Fruit fly (Drosophila melanogaster) whole organism, embryonic: ENCODE measurements around the gene Mer.
A peak's percentile ranks its signal among the peaks of the same experiment; 100 is the strongest.

Experiments
- Awh ChIP-seq: fragments of 200-800 bp; sonication (Bioruptor generic); IDR thresholded peaks from 2 replicates; pipeline ENCODE4, ENCODE4 v1.3.6; 2022; ENCODE audit warnings: missing biosample characterization, missing genetic modification characterization
- Blimp-1 ChIP-seq: fragments of 200-800 bp; sonication (Bioruptor generic); optimal IDR thresholded peaks from 3 replicates; lab custom pipeline; 2018; ENCODE audit warnings: missing biosample characterization, missing genetic modification characterization, mild to moderate bottlenecking, moderate library complexity, missing genetic modification reagents
- BtbVII ChIP-seq: fragments of 200-800 bp; sonication (Bioruptor generic); optimal IDR thresholded peaks from 3 replicates; lab custom pipeline; 2017; ENCODE audit warnings: missing biosample characterization, mild to moderate bottlenecking, missing genetic modification characterization
- CG10274 ChIP-seq: fragments of 200-800 bp; sonication (Bioruptor generic); optimal IDR thresholded peaks from 3 replicates; lab custom pipeline; 2017; ENCODE audit warnings: missing biosample characterization, mild to moderate bottlenecking, missing genetic modification characterization
- CG10366 ChIP-seq: fragments of 200-800 bp; sonication (Bioruptor generic); IDR thresholded peaks from 2 replicates; pipeline ENCODE4 v1.3.6; 2022; ENCODE audit warnings: missing biosample characterization, missing genetic modification characterization
- CG10543 ChIP-seq: fragments of 200-800 bp; sonication (Bioruptor generic); optimal IDR thresholded peaks from 3 replicates; lab custom pipeline; 2017; ENCODE audit warnings: missing biosample characterization, mild to moderate bottlenecking, missing genetic modification characterization, moderate library complexity
- CG12104 ChIP-seq: fragments of 200-800 bp; sonication (Bioruptor generic); optimal IDR thresholded peaks from 3 replicates; lab custom pipeline; 2016; ENCODE audit warnings: missing biosample characterization, missing genetic modification characterization
- CG17359 ChIP-seq: fragments of 200-800 bp; sonication (Bioruptor generic); optimal IDR thresholded peaks from 3 replicates; lab custom pipeline; 2018; ENCODE audit warnings: missing biosample characterization, mild to moderate bottlenecking, missing genetic modification characterization, moderate library complexity
- CG17361 ChIP-seq: fragments of 200-800 bp; sonication (Bioruptor generic); IDR thresholded peaks from 3 replicates; pipeline ENCODE4 v1.3.6; 2022; ENCODE audit warnings: missing biosample characterization, missing genetic modification characterization
- CG17829 ChIP-seq: fragments of 200-800 bp; optimal IDR thresholded peaks from 2 replicates; lab custom pipeline; 2019; ENCODE audit warnings: missing biosample characterization, mild to moderate bottlenecking, missing genetic modification characterization, moderate library complexity
- CG18011 ChIP-seq: fragments of 200-800 bp; sonication (Bioruptor generic); optimal IDR thresholded peaks from 2 replicates; lab custom pipeline; 2017; ENCODE audit warnings: missing biosample characterization, missing genetic modification characterization, mild to moderate bottlenecking, moderate library complexity, missing genotype
- CG30403 ChIP-seq: fragments of 200-800 bp; sonication (Bioruptor generic); optimal IDR thresholded peaks from 3 replicates; lab custom pipeline; 2016; ENCODE audit warnings: missing biosample characterization, missing genetic modification characterization
- CG31365 ChIP-seq: fragments of 200-800 bp; sonication (Bioruptor generic); optimal IDR thresholded peaks from 2 replicates; lab custom pipeline; 2018; ENCODE audit warnings: missing biosample characterization, mild to moderate bottlenecking, missing genetic modification characterization
- CG33213 ChIP-seq: fragments of 200-800 bp; sonication (Bioruptor generic); optimal IDR thresholded peaks from 3 replicates; lab custom pipeline; 2016; ENCODE audit warnings: missing biosample characterization, missing genetic modification characterization
- CG3407 ChIP-seq: fragments of 200-800 bp; sonication (Bioruptor generic); optimal IDR thresholded peaks from 2 replicates; lab custom pipeline; 2018; ENCODE audit warnings: missing biosample characterization, mild to moderate bottlenecking, missing genetic modification characterization
- CG3847 ChIP-seq: fragments of 200-800 bp; sonication (Bioruptor generic); IDR thresholded peaks from 2 replicates; pipeline ENCODE4 v1.3.6; 2022; ENCODE audit warnings: missing biosample characterization, missing genetic modification characterization
- CG5180 ChIP-seq: fragments of 200-800 bp; sonication (Bioruptor generic); optimal IDR thresholded peaks from 3 replicates; lab custom pipeline; 2017; ENCODE audit warnings: missing biosample characterization, missing genetic modification characterization, mild to moderate bottlenecking, moderate library complexity, missing genetic modification reagents
- CG6254 ChIP-seq: fragments of 200-800 bp; sonication (Bioruptor generic); optimal IDR thresholded peaks from 3 replicates; lab custom pipeline; 2017; ENCODE audit warnings: mild to moderate bottlenecking, missing biosample characterization, missing genetic modification reagents, missing genetic modification characterization
- CG6272 ChIP-seq: fragments of 200-800 bp; sonication (Bioruptor generic); IDR thresholded peaks from 2 replicates; pipeline ENCODE4 v1.3.6; 2022; ENCODE audit warnings: missing biosample characterization, missing genetic modification characterization
- CG7928 ChIP-seq: fragments of 200-800 bp; sonication (Bioruptor generic); optimal IDR thresholded peaks from 2 replicates; lab custom pipeline; 2017; ENCODE audit warnings: missing biosample characterization, mild to moderate bottlenecking, missing genetic modification characterization
- CG7987 ChIP-seq: fragments of 200-800 bp; sonication (Bioruptor generic); optimal IDR thresholded peaks from 2 replicates; lab custom pipeline; 2018; ENCODE audit warnings: missing biosample characterization, mild to moderate bottlenecking, missing genetic modification characterization, moderate library complexity
- CG8290 ChIP-seq, 3 experiments: fragments of 200-800 bp; sonication (Bioruptor generic); optimal IDR thresholded peaks; 2 replicates each; lab custom pipeline; 2016 to 2019; ENCODE audit warnings: missing biosample characterization in 3 of 3, missing genetic modification characterization in 3 of 3, mild to moderate bottlenecking in 2 of 3, moderate library complexity in 1 of 3
- Dip2 ChIP-seq: fragments of 200-800 bp; sonication (Bioruptor generic); IDR thresholded peaks from 2 replicates; pipeline ENCODE4 v1.3.6; 2022; ENCODE audit warnings: missing biosample characterization, missing genetic modification characterization
- Dref ChIP-seq: fragments of 200-800 bp; sonication (Bioruptor generic); IDR thresholded peaks from 2 replicates; pipeline ENCODE4 v1.3.6; 2022; ENCODE audit warnings: missing biosample characterization, missing genetic modification characterization
- Gug ChIP-seq: fragments of 200-800 bp; sonication (Bioruptor generic); IDR thresholded peaks from 4 replicates; pipeline ENCODE4 v1.3.6; 2022; ENCODE audit warnings: missing biosample characterization, missing genetic modification characterization
- HLH54F ChIP-seq: fragments of 200-800 bp; sonication (Bioruptor generic); optimal IDR thresholded peaks from 3 replicates; lab custom pipeline; 2016; ENCODE audit warnings: missing biosample characterization, missing genetic modification characterization
- Hand ChIP-seq: fragments of 200-800 bp; sonication (Bioruptor generic); optimal IDR thresholded peaks from 2 replicates; lab custom pipeline; 2017; ENCODE audit warnings: mild to moderate bottlenecking, missing biosample characterization, missing genetic modification reagents, missing genetic modification characterization
- Nf-YA ChIP-seq: fragments of 200-800 bp; sonication (Bioruptor generic); IDR thresholded peaks from 2 replicates; pipeline ENCODE4 v1.3.6; 2022; ENCODE audit warnings: missing biosample characterization, missing genetic modification characterization
- NfI ChIP-seq: fragments of 200-800 bp; sonication (Bioruptor generic); optimal IDR thresholded peaks from 3 replicates; lab custom pipeline; 2018; ENCODE audit warnings: missing biosample characterization, mild to moderate bottlenecking, missing genetic modification characterization, moderate library complexity
- Sry-δ ChIP-seq: fragments of 200-800 bp; sonication (Bioruptor generic); optimal IDR thresholded peaks from 2 replicates; lab custom pipeline; 2016; ENCODE audit warnings: missing biosample characterization, missing genetic modification characterization
- Xrp1 ChIP-seq: fragments of 200-800 bp; sonication (Bioruptor generic); IDR thresholded peaks from 2 replicates; pipeline ENCODE4 v1.3.6; 2022; ENCODE audit warnings: missing biosample characterization, missing genetic modification characterization
- cato ChIP-seq: fragments of 200-800 bp; sonication (Bioruptor generic); optimal IDR thresholded peaks from 2 replicates; lab custom pipeline; 2016; ENCODE audit warnings: missing biosample characterization, missing genetic modification characterization, borderline replicate concordance
- chn ChIP-seq: fragments of 200-800 bp; sonication (Bioruptor generic); optimal IDR thresholded peaks from 2 replicates; lab custom pipeline; 2016; ENCODE audit warnings: missing biosample characterization, missing genetic modification characterization
- fd64A ChIP-seq: fragments of 200-800 bp; sonication (Bioruptor generic); optimal IDR thresholded peaks from 3 replicates; lab custom pipeline; 2018; ENCODE audit warnings: missing biosample characterization, mild to moderate bottlenecking, missing genetic modification characterization
- gcm ChIP-seq: fragments of 200-800 bp; sonication (Bioruptor generic); optimal IDR thresholded peaks from 2 replicates; lab custom pipeline; 2019; ENCODE audit warnings: missing biosample characterization, mild to moderate bottlenecking, missing genetic modification characterization, moderate library complexity
- grn ChIP-seq: fragments of 200-800 bp; sonication (Bioruptor generic); optimal IDR thresholded peaks from 3 replicates; lab custom pipeline; 2017; ENCODE audit warnings: missing biosample characterization, missing genetic modification characterization
- luna ChIP-seq: fragments of 200-800 bp; sonication (Bioruptor generic); optimal IDR thresholded peaks from 2 replicates; lab custom pipeline; 2016; ENCODE audit warnings: missing biosample characterization, missing genetic modification characterization
- oc ChIP-seq: fragments of 200-800 bp; sonication (Bioruptor generic); optimal IDR thresholded peaks from 2 replicates; lab custom pipeline; 2018; ENCODE audit warnings: missing biosample characterization, mild to moderate bottlenecking, missing genetic modification characterization, moderate library complexity
- otp ChIP-seq: fragments of 200-800 bp; sonication (Bioruptor generic); IDR thresholded peaks from 3 replicates; pipeline ENCODE4, ENCODE4 v1.3.6; 2022; ENCODE audit warnings: missing biosample characterization, missing genetic modification characterization
- pfk ChIP-seq: fragments of 200-800 bp; sonication (Bioruptor generic); optimal IDR thresholded peaks from 2 replicates; lab custom pipeline; 2018; ENCODE audit warnings: missing biosample characterization, mild to moderate bottlenecking, missing genetic modification characterization, moderate library complexity
- pita ChIP-seq: fragments of 200-800 bp; sonication (Bioruptor generic); optimal IDR thresholded peaks from 2 replicates; lab custom pipeline; 2017; ENCODE audit warnings: missing biosample characterization, mild to moderate bottlenecking, missing genetic modification characterization
- repo ChIP-seq: fragments of 200-800 bp; sonication (Bioruptor generic); optimal IDR thresholded peaks from 2 replicates; lab custom pipeline; 2016; ENCODE audit warnings: missing biosample characterization, missing genetic modification characterization
- sc ChIP-seq, 3 experiments: fragments of >200 bp in 2 of 3; fragments of 200-800 bp in 1 of 3; sonication (Bioruptor generic) in 1 of 3; optimal IDR thresholded peaks; 2 replicates in 2 of 3; 3 replicates in 1 of 3; lab custom pipeline; 2017; ENCODE audit warnings: mild to moderate bottlenecking in 1 of 3, missing biosample characterization in 1 of 3, missing genetic modification characterization in 1 of 3, missing genetic modification reagents in 1 of 3
- schlank ChIP-seq: fragments of 200-800 bp; sonication (Bioruptor generic); optimal IDR thresholded peaks from 2 replicates; lab custom pipeline; 2018; ENCODE audit warnings: missing biosample characterization, mild to moderate bottlenecking, missing genetic modification characterization
- scrt ChIP-seq: fragments of 200-800 bp; sonication (Bioruptor generic); optimal IDR thresholded peaks from 2 replicates; lab custom pipeline; 2018; ENCODE audit warnings: missing biosample characterization, mild to moderate bottlenecking, missing genetic modification characterization, moderate library complexity
- so ChIP-seq: fragments of 200-800 bp; sonication (Bioruptor generic); IDR thresholded peaks from 3 replicates; pipeline ENCODE4 v1.3.6; 2022; ENCODE audit warnings: missing biosample characterization, missing genetic modification characterization
- tx ChIP-seq: fragments of 200-800 bp; sonication (Bioruptor generic); optimal IDR thresholded peaks from 2 replicates; lab custom pipeline; 2016; ENCODE audit warnings: missing biosample characterization, missing genetic modification characterization
- usp ChIP-seq: fragments of >200 bp; optimal IDR thresholded peaks from 2 replicates; lab custom pipeline; 2017; ENCODE audit warnings: missing biosample characterization, missing genetic modification characterization
- wor ChIP-seq: fragments of 200-800 bp; sonication (Bioruptor generic); IDR thresholded peaks from 2 replicates; pipeline ENCODE4 v1.3.6; 2022; ENCODE audit warnings: missing biosample characterization, missing genetic modification characterization

The Mer gene

dm6 chrX:19694792-19695558, 1.7 kb upstream of the Mer start, which contains the start of gene CG14229 (continued):
- TF ChIP-seq Dip2 (GFP tag; lab: Robert Waterston, UW) (no peak), CG3847 (GFP tag; lab: Robert Waterston, UW) (no peak), CG10274 (no peak), oc (no peak), otp (0 out of 3 replicates have a peak, but pooled peaks have one; percentile 21), repo (GFP tag; lab: Kevin White, UChicago) (no peak), CG7987 (GFP tag; lab: Kevin White, UChicago) (no peak), gcm (no peak), grn (no peak), CG18011 (GFP tag; lab: Kevin White, UChicago) (no peak), tx (GFP tag; lab: Kevin White, UChicago) (no peak), fd64A (GFP tag; lab: Kevin White, UChicago) (no peak), Awh (0 out of 2 replicates have a peak, but pooled peaks have one; percentile 24), CG3407 (GFP tag; lab: Kevin White, UChicago) (no peak), Dref (GFP tag; lab: Robert Waterston, UW) (0 out of 2 replicates have a peak, but pooled peaks have one; percentile 15), CG8290 (GFP tag; optimal IDR thresholded peaks at IDR 0.05; lab: Kevin White, UChicago) (no peak), CG8290 (tag; optimal IDR thresholded peaks at IDR 0.05; lab: Kevin White, UChicago) (no peak), Gug (GFP tag; lab: Robert Waterston, UW) (no peak), BtbVII (GFP tag; lab: Kevin White, UChicago) (no peak), HLH54F (GFP tag; lab: Kevin White, UChicago) (no peak), CG31365 (no peak), CG17359 (tag; lab: Kevin White, UChicago) (peak; percentile 32), CG12104 (GFP tag; lab: Kevin White, UChicago) (no peak), sc (optimal IDR thresholded peaks at IDR 0.05; lab: Kevin White, UChicago) (no peak), sc (GFP tag; optimal IDR thresholded peaks at IDR 0.05; lab: Kevin White, UChicago) (no peak), CG10543 (GFP tag; lab: Kevin White, UChicago) (no peak), CG30403 (GFP tag; lab: Kevin White, UChicago) (peak; percentile 23), scrt (GFP tag; lab: Kevin White, UChicago) (no peak), CG10366 (GFP tag; lab: Robert Waterston, UW) (peak; percentile 42), CG17361 (GFP tag; lab: Robert Waterston, UW) (no peak), Sry-δ (GFP tag; lab: Kevin White, UChicago) (peak; percentile 3), CG17829 (no peak), Hand (GFP tag; lab: Kevin White, UChicago) (no peak), cato (GFP tag; lab: Kevin White, UChicago) (no peak), chn (GFP tag; lab: Kevin White, UChicago) (no peak), NfI (GFP tag; lab: Kevin White, UChicago) (no peak), pita (GFP tag; lab: Kevin White, UChicago) (no peak), Xrp1 (GFP tag; lab: Robert Waterston, UW) (peak; percentile 59), Blimp-1 (GFP tag; lab: Kevin White, UChicago) (no peak), pfk (GFP tag; lab: Kevin White, UChicago) (no peak), CG6254 (GFP tag; lab: Kevin White, UChicago) (no peak), CG6272 (GFP tag; lab: Robert Waterston, UW) (no peak), Nf-YA (no peak), luna (GFP tag; lab: Kevin White, UChicago) (no peak), CG33213 (no peak), usp (GFP tag; lab: Kevin White, UChicago) (no peak), schlank (tag; lab: Kevin White, UChicago) (no peak), CG7928 (GFP tag; lab: Kevin White, UChicago) (no peak), CG5180 (GFP tag; lab: Kevin White, UChicago) (no peak), so (GFP tag; lab: Robert Waterston, UW) (no peak), wor (GFP tag; lab: Robert Waterston, UW) (no peak)
